Worm (Caenorhabditis elegans) whole organism, early embryonic: ENCODE results near the gene psf-1.

Source experiments
- B0310.2 ChIP-seq: sonication (generic microtip); optimal IDR thresholded peaks from 2 replicates; lab custom pipeline; 2016; ENCODE audit warnings: mild to moderate bottlenecking, missing genetic modification characterization, missing compliant biosample characterization
- F13C5.2 ChIP-seq: sonication (generic microtip); optimal IDR thresholded peaks from 2 replicates; lab custom pipeline; 2017; ENCODE audit warnings: mild to moderate bottlenecking, missing genetic modification characterization, inconsistent platforms, missing compliant biosample characterization
- aly-1 ChIP-seq: sonication (generic microtip); optimal IDR thresholded peaks from 2 replicates; lab custom pipeline; 2016; ENCODE audit warnings: missing genetic modification characterization, missing compliant biosample characterization
- ama-1 ChIP-seq: fragments of 150-350 bp; optimal IDR thresholded peaks from 2 replicates; lab custom pipeline; 2014
- ceh-13 ChIP-seq: fragments of 200-800 bp; sonication (Bioruptor generic); optimal IDR thresholded peaks from 2 replicates; lab custom pipeline; 2018; ENCODE audit warnings: mild to moderate bottlenecking, missing genetic modification characterization, missing compliant biosample characterization
- ceh-36 ChIP-seq: sonication (generic microtip); optimal IDR thresholded peaks from 2 replicates; lab custom pipeline; 2016; ENCODE audit warnings: missing genetic modification characterization, inconsistent platforms, missing compliant biosample characterization
- ets-7 ChIP-seq: sonication (generic microtip); optimal IDR thresholded peaks from 2 replicates; lab custom pipeline; 2016; ENCODE audit warnings: missing genotype, missing genetic modification characterization, missing compliant biosample characterization
- flt-1 ChIP-seq: fragments of 200-800 bp; sonication (Bioruptor generic); IDR thresholded peaks from 2 replicates; pipeline ENCODE4 v1.3.6; 2022; ENCODE audit warnings: missing genetic modification characterization, missing compliant biosample characterization
- hmbx-1 ChIP-seq: sonication (generic microtip); optimal IDR thresholded peaks from 2 replicates; lab custom pipeline; 2016; ENCODE audit warnings: mild to moderate bottlenecking, missing genetic modification characterization, missing compliant biosample characterization
- hmg-4 ChIP-seq: fragments of 200-800 bp; sonication (Bioruptor generic); optimal IDR thresholded peaks from 2 replicates; lab custom pipeline; 2018; ENCODE audit warnings: mild to moderate bottlenecking, missing genetic modification characterization, missing compliant biosample characterization
- hnd-1 ChIP-seq: sonication (generic microtip); optimal IDR thresholded peaks from 2 replicates; lab custom pipeline; 2016; ENCODE audit warnings: missing genetic modification characterization, missing compliant biosample characterization
- pes-1 ChIP-seq: fragments of 200-800 bp; sonication (Bioruptor generic); IDR thresholded peaks from 2 replicates; pipeline ENCODE4 v1.3.6; 2022; ENCODE audit warnings: missing genetic modification reagents, missing genetic modification characterization, missing compliant biosample characterization
- scrt-1 ChIP-seq: fragments of 200-800 bp; sonication (Bioruptor generic); IDR thresholded peaks from 2 replicates; pipeline ENCODE4 v1.3.6; 2022; ENCODE audit warnings: missing genetic modification characterization, missing compliant biosample characterization
- sea-1 ChIP-seq: fragments of 200-800 bp; sonication (Bioruptor generic); conservative IDR thresholded peaks from 2 replicates; pipeline ENCODE4 v1.3.6; 2022; ENCODE audit warnings: missing genetic modification characterization, missing compliant biosample characterization
- tbx-11 ChIP-seq: fragments of 200-800 bp; sonication (Bioruptor generic); IDR thresholded peaks from 2 replicates; pipeline ENCODE4 v1.3.6; 2022; ENCODE audit warnings: missing genetic modification characterization, missing compliant biosample characterization
- tbx-37 ChIP-seq: fragments of 200-800 bp; sonication (Bioruptor generic); conservative IDR thresholded peaks from 2 replicates; pipeline ENCODE4 v1.3.6; 2022; ENCODE audit warnings: missing genetic modification reagents, missing genetic modification characterization, missing compliant biosample characterization
- tra-4 ChIP-seq: sonication (generic microtip); optimal IDR thresholded peaks from 2 replicates; lab custom pipeline; 2017; ENCODE audit warnings: missing genetic modification characterization, missing compliant biosample characterization

The psf-1 gene

ce11 chrII:9981760-9982159 is 13.3 kb downstream of the psf-1 start, which contains the start of gene sdz-38:
sdz-38 (minus strand) TSS chrII:9981860.
- TF ChIP-seq F13C5.2: no peak

ce11 chrII:9982437-9982836 is 14.0 kb downstream of the psf-1 start:
- TF ChIP-seq pes-1 (GFP tag; lab: Robert Waterston, UW): no peak
- no peak for TF ChIP-seq scrt-1 (GFP tag; lab: Robert Waterston, UW)
- TF ChIP-seq hnd-1: no peak
- TF ChIP-seq sea-1 (GFP tag; lab: Robert Waterston, UW): no peak
- no peak for TF ChIP-seq aly-1 (tag; lab: Kevin White, UChicago)
- TF ChIP-seq hmg-4 (GFP tag; lab: Kevin White, UChicago): no peak
- TF ChIP-seq ets-7 (tag; lab: Kevin White, UChicago): no peak
- TF ChIP-seq F13C5.2: no peak
- no peak for TF ChIP-seq B0310.2 (tag; lab: Kevin White, UChicago)
- TF ChIP-seq flt-1 (GFP tag; lab: Robert Waterston, UW): no peak

- TF ChIP-seq F13C5.2 (peak; percentile 49), hmg-4 (GFP tag; lab: Kevin White, UChicago) (peak; percentile 47), aly-1 (tag; lab: Kevin White, UChicago) (no peak)
Measured at ce11 chrII:9984866-9985336, 16.4 kb downstream of the psf-1 start.

- TF ChIP-seq B0310.2 (tag; lab: Kevin White, UChicago): no peak
- TF ChIP-seq hmbx-1 (tag; lab: Kevin White, UChicago): no peak
- TF ChIP-seq ceh-36: no peak
- no peak for TF ChIP-seq aly-1 (tag; lab: Kevin White, UChicago)
- no peak for TF ChIP-seq F13C5.2
- TF ChIP-seq hnd-1: no peak
- TF ChIP-seq tbx-37 (GFP tag; lab: Robert Waterston, UW): no peak
- TF ChIP-seq pes-1 (GFP tag; lab: Robert Waterston, UW): no peak
- no peak for TF ChIP-seq ama-1 (lab: Kevin White, UChicago)
- no peak for TF ChIP-seq scrt-1 (GFP tag; lab: Robert Waterston, UW)
- TF ChIP-seq ets-7 (tag; lab: Kevin White, UChicago): no peak
- no peak for TF ChIP-seq sea-1 (GFP tag; lab: Robert Waterston, UW)
- TF ChIP-seq tbx-11 (GFP tag; lab: Robert Waterston, UW): no peak
Measured at ce11 chrII:9986635-9987575, 18.4 kb downstream of the psf-1 start.

- TF ChIP-seq pes-1 (GFP tag; lab: Robert Waterston, UW): no peak
- no peak for TF ChIP-seq ceh-36
- TF ChIP-seq flt-1 (GFP tag; lab: Robert Waterston, UW): no peak
- TF ChIP-seq sea-1 (GFP tag; lab: Robert Waterston, UW): no peak
- TF ChIP-seq hmg-4 (GFP tag; lab: Kevin White, UChicago): no peak
- TF ChIP-seq ama-1 (lab: Kevin White, UChicago): no peak
Measured at ce11 chrII:9988620-9989019, 20.1 kb downstream of the psf-1 start.

- TF ChIP-seq B0310.2 (tag; lab: Kevin White, UChicago) (no peak), tbx-11 (GFP tag; lab: Robert Waterston, UW) (no peak), ets-7 (tag; lab: Kevin White, UChicago) (no peak), scrt-1 (GFP tag; lab: Robert Waterston, UW) (no peak), hnd-1 (no peak), hmbx-1 (tag; lab: Kevin White, UChicago) (no peak), ama-1 (lab: Kevin White, UChicago) (no peak), ceh-13 (no peak), aly-1 (tag; lab: Kevin White, UChicago) (no peak), F13C5.2 (no peak), sea-1 (GFP tag; lab: Robert Waterston, UW) (no peak), tra-4 (no peak), tbx-37 (GFP tag; lab: Robert Waterston, UW) (no peak), pes-1 (GFP tag; lab: Robert Waterston, UW) (no peak), hmg-4 (GFP tag; lab: Kevin White, UChicago) (no peak), ceh-36 (no peak), flt-1 (GFP tag; lab: Robert Waterston, UW) (no peak)
Measured at ce11 chrII:9989533-9989932, 21.1 kb downstream of the psf-1 start.

- no peak for TF ChIP-seq hmg-4 (GFP tag; lab: Kevin White, UChicago)
- no peak for TF ChIP-seq sea-1 (GFP tag; lab: Robert Waterston, UW)
- no peak for TF ChIP-seq tra-4
- no peak for TF ChIP-seq hmbx-1 (tag; lab: Kevin White, UChicago)
- no peak for TF ChIP-seq ama-1 (lab: Kevin White, UChicago)
- TF ChIP-seq hnd-1: no peak
- no peak for TF ChIP-seq ceh-36
- no peak for TF ChIP-seq flt-1 (GFP tag; lab: Robert Waterston, UW)
- TF ChIP-seq ets-7 (tag; lab: Kevin White, UChicago): no peak
- no peak for TF ChIP-seq pes-1 (GFP tag; lab: Robert Waterston, UW)
- TF ChIP-seq scrt-1 (GFP tag; lab: Robert Waterston, UW): no peak
- no peak for TF ChIP-seq tbx-37 (GFP tag; lab: Robert Waterston, UW)
- TF ChIP-seq tbx-11 (GFP tag; lab: Robert Waterston, UW): no peak
- no peak for TF ChIP-seq ceh-13
- no peak for TF ChIP-seq B0310.2 (tag; lab: Kevin White, UChicago)
- TF ChIP-seq aly-1 (tag; lab: Kevin White, UChicago): no peak
- no peak for TF ChIP-seq F13C5.2
Measured at ce11 chrII:9990812-9991211, 22.3 kb downstream of the psf-1 start, which contains the start of gene lec-3. lec-3 (plus strand) TSS chrII:9991112.
